Worm (Caenorhabditis elegans) whole organism, young adult: ENCODE data around the gene msp-142.

Source experiments
- ceh-27 ChIP-seq: fragments of 200-800 bp; sonication (Bioruptor generic); optimal IDR thresholded peaks from 2 replicates; lab custom pipeline; 2018; ENCODE audit warnings: mild to moderate bottlenecking, missing genetic modification characterization, moderate library complexity, missing compliant biosample characterization
- chd-7 ChIP-seq: sonication (generic microtip); optimal IDR thresholded peaks from 2 replicates; lab custom pipeline; 2016; ENCODE audit warnings: mild to moderate bottlenecking, missing genetic modification characterization, moderate library complexity, missing compliant biosample characterization
- ekl-4 ChIP-seq: fragments of 200-800 bp; sonication (Bioruptor generic); IDR thresholded peaks from 2 replicates; pipeline ENCODE4 v1.3.6; 2022; ENCODE audit warnings: missing genetic modification reagents, missing genetic modification characterization, missing compliant biosample characterization
- lin-54 ChIP-seq: fragments of 200-800 bp; sonication (Bioruptor generic); optimal IDR thresholded peaks from 2 replicates; lab custom pipeline; 2018; ENCODE audit warnings: mild to moderate bottlenecking, missing genetic modification characterization, missing compliant biosample characterization
- nhr-90 ChIP-seq: sonication (generic microtip); optimal IDR thresholded peaks from 2 replicates; lab custom pipeline; 2016; ENCODE audit warnings: missing genotype, mild to moderate bottlenecking, missing genetic modification characterization, missing compliant biosample characterization
- snpc-3.4 ChIP-seq: sonication (generic microtip); optimal IDR thresholded peaks from 2 replicates; lab custom pipeline; 2017; ENCODE audit warnings: missing genetic modification characterization, mild to moderate bottlenecking, missing compliant biosample characterization, antibody characterized with exemption, moderate library complexity, missing genotype, missing genetic modification reagents
- snpc-4 ChIP-seq, 5 experiments: fragments of 150-350 bp in 1 of 5; sonication (generic microtip) in 4 of 5; optimal IDR thresholded peaks; 2 replicates each; lab custom pipeline; 2014 to 2018; ENCODE audit warnings: missing genetic modification characterization in 5 of 5, missing biosample characterization in 3 of 5, antibody characterized with exemption in 2 of 5, mild to moderate bottlenecking in 2 of 5, missing compliant biosample characterization in 2 of 5, missing genotype in 2 of 5, moderate library complexity in 2 of 5, missing genetic modification reagents in 1 of 5
- unc-130 ChIP-seq: sonication (generic microtip); optimal IDR thresholded peaks from 2 replicates; lab custom pipeline; 2016; ENCODE audit warnings: missing genetic modification reagents, missing genetic modification characterization, missing compliant biosample characterization

- TF ChIP-seq chd-7 (tag; lab: Kevin White, UChicago) (no peak), ceh-27 (GFP tag; lab: Kevin White, UChicago) (no peak), lin-54 (GFP tag; lab: Kevin White, UChicago) (no peak), nhr-90 (tag; lab: Kevin White, UChicago) (no peak), snpc-3.4 (tag; lab: Kevin White, UChicago) (no peak), ekl-4 (GFP tag; lab: Robert Waterston, UW) (no peak), snpc-4 (GFP tag; optimal IDR thresholded peaks at IDR 0.05; lab: Kevin White, UChicago) (no peak), snpc-4 (tag; optimal IDR thresholded peaks at IDR 0.05; lab: Kevin White, UChicago) (no peak), unc-130 (GFP tag; lab: Kevin White, UChicago) (no peak)
These were observed 43.6 kb upstream of the msp-142 start, which contains the start of gene F10C1.8 for ce11 chrII:5754168-5754567.
